Worm (Caenorhabditis elegans): ENCODE results near the gene fipr-15.

Gene fipr-15

DNA sequence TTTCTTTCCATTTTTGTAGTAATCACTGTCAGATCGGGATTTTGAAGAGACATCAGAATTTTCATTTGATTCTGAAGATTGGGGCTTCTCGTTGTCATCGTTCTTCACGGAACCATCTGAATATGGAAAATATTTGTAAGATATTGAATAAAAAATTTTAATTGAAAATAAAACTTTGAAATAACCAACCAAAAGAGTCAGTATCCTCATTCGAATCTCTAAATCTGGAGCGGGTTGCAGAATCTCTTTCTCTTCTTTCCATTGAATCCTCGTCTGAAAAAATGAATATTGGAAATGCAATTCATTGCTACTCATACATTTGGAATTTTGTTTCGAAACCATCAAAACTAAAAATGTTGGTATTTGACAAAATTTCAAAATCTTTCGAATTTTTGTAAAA is 17.8 kb downstream of the fipr-15 start:
- TF ChIP-seq B0261.1 (tag; optimal IDR thresholded peaks at IDR 0.05) (no peak), ceh-91 (GFP tag; IDR thresholded peaks at IDR 0.05) (no peak), zfh-2 (GFP tag; conservative IDR thresholded peaks at IDR 0.05) (no peak)

DNA sequence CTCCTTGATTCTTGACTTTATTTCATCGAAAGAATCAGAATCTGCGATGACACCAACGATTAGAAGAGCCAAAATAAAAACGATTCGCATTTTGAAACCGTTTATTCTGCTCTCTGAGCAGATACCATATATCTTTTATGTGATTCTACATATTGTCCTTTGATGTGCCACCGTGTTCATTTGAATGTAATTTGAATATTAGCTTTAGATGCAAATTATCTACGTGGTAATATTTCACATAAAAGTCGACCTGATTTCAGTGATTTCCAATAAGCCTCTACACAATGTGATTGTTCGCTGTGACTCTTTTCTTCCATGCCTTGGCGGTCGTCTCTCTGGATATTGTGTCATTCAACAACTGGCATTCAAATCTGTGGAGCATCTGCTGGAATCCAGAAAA is 18.7 kb downstream of the fipr-15 start, which contains the start of the genes F13E9.9 and F13E9.19:
TSS of gene F13E9.9 (minus strand) at position 101 of the 400 bp plus-strand sequence.
TSS of gene F13E9.19 (plus strand) at position 316 of the 400 bp plus-strand sequence.
- TF ChIP-seq Y53G8AR.9 (GFP tag; conservative IDR thresholded peaks at IDR 0.05): no peak
- TF ChIP-seq madf-8 (GFP tag; conservative IDR thresholded peaks at IDR 0.05): no peak
- no peak for TF ChIP-seq egl-18 (GFP tag; IDR thresholded peaks at IDR 0.05)
- TF ChIP-seq ztf-22 (GFP tag; optimal IDR thresholded peaks at IDR 0.05): no peak
- TF ChIP-seq T26A5.8 (tag; optimal IDR thresholded peaks at IDR 0.05): no peak
- no peak for TF ChIP-seq snpc-4 (GFP tag; optimal IDR thresholded peaks at IDR 0.05)
- no peak for TF ChIP-seq snpc-4 (tag; optimal IDR thresholded peaks at IDR 0.05)
- TF ChIP-seq F55B11.4 (tag; optimal IDR thresholded peaks at IDR 0.05; ENCODE audit: borderline replicate concordance, insufficient read depth): no peak
- no peak for TF ChIP-seq somi-1 (GFP tag; optimal IDR thresholded peaks at IDR 0.05)
- TF ChIP-seq B0019.2 (GFP tag; conservative IDR thresholded peaks at IDR 0.05): no peak
- TF ChIP-seq xnd-1 (tag; optimal IDR thresholded peaks at IDR 0.05): no peak
- TF ChIP-seq ets-4 (GFP tag; optimal IDR thresholded peaks at IDR 0.05): no peak
- no peak for TF ChIP-seq cebp-1 (GFP tag; IDR thresholded peaks at IDR 0.05)
- no peak for TF ChIP-seq cebp-1 (tag; optimal IDR thresholded peaks at IDR 0.05)
- no peak for TF ChIP-seq repo-1 (tag; optimal IDR thresholded peaks at IDR 0.05)
- no peak for TF ChIP-seq snpc-3.4 (tag; optimal IDR thresholded peaks at IDR 0.05)
- TF ChIP-seq rpc-1 (optimal IDR thresholded peaks at IDR 0.05): no peak
- TF ChIP-seq rpc-1 (tag; optimal IDR thresholded peaks at IDR 0.05): no peak
- no peak for TF ChIP-seq egrh-3 (GFP tag; IDR thresholded peaks at IDR 0.05)
- no peak for TF ChIP-seq hlh-26 (GFP tag; conservative IDR thresholded peaks at IDR 0.05)

DNA sequence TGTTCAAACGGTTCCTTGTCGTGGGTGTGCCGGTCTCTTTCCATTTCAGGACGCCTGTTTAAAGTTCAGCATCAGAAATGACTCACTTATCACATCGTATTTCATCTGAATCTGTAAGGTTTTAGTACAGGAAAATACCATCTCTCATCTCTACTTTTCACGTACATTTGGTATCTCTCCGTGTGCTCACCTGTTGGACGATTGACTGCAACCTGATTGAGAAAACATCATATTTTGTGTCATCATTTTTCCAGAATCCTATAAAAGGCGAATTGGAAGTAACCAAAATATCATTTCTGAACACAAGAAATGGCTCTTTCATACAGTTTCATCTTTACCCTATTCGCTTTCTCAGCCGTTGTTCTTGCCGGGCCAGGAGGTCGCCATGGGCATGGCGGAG is 19.7 kb downstream of the fipr-15 start, which contains the start of gene srlf-30:
TSS of gene srlf-30 (plus strand) at position 301 of the 400 bp plus-strand sequence.
- TF ChIP-seq hlh-26 (GFP tag; conservative IDR thresholded peaks at IDR 0.05) (no peak), nhr-120 (GFP tag; IDR thresholded peaks at IDR 0.05) (no peak), B0019.2 (GFP tag; conservative IDR thresholded peaks at IDR 0.05) (no peak), akir-1 (GFP tag; optimal IDR thresholded peaks at IDR 0.05) (no peak), F37B4.10 (GFP tag; IDR thresholded peaks at IDR 0.05) (no peak), xnd-1 (tag; optimal IDR thresholded peaks at IDR 0.05) (no peak), tbx-9 (tag; optimal IDR thresholded peaks at IDR 0.05; ENCODE audit: borderline replicate concordance) (no peak), lir-1 (GFP tag; conservative IDR thresholded peaks at IDR 0.05) (no peak), efl-1 (GFP tag; optimal IDR thresholded peaks at IDR 0.05) (no peak), attf-5 (GFP tag; optimal IDR thresholded peaks at IDR 0.05) (no peak), F23B12.7 (tag; optimal IDR thresholded peaks at IDR 0.05; ENCODE audit: insufficient read depth) (no peak), Y56A3A.18 (GFP tag; IDR thresholded peaks at IDR 0.05) (no peak), hmg-20 (GFP tag; IDR thresholded peaks at IDR 0.05) (no peak), ceh-27 (GFP tag; optimal IDR thresholded peaks at IDR 0.05) (no peak), F22D6.2 (tag; optimal IDR thresholded peaks at IDR 0.05) (no peak), nhr-80 (tag; optimal IDR thresholded peaks at IDR 0.05) (no peak)

DNA sequence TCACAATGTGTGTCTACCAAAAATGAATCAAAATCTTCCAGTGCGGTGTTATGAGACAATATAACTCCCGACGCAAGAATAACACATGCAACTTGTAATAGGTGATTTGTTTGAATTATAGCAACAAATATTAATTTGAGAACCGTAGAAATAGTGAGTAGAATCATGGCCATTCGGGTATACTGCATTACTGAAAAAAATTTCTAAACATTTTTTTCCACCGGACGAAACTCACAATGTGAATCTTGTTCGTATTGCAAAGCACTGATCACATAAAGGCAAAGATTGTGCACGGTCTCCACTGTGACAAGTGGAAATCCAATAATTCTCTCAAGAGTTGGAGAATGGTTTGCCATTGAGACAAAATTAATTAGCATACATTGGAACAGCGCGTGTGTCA is 22.1 kb downstream of the fipr-15 start:
- TF ChIP-seq egrh-3 (GFP tag; IDR thresholded peaks at IDR 0.05) (no peak), hsf-1 (GFP tag; IDR thresholded peaks at IDR 0.05) (no peak), lsy-27 (tag; optimal IDR thresholded peaks at IDR 0.05; ENCODE audit: borderline replicate concordance, insufficient read depth) (no peak), ztf-22 (GFP tag; optimal IDR thresholded peaks at IDR 0.05) (no peak), F33H1.4 (GFP tag; IDR thresholded peaks at IDR 0.05) (no peak), Y95B8A.8 (GFP tag; IDR thresholded peaks at IDR 0.05) (no peak), madf-6 (GFP tag; IDR thresholded peaks at IDR 0.05) (no peak), mel-28 (tag; optimal IDR thresholded peaks at IDR 0.05; ENCODE audit: borderline replicate concordance) (no peak), bed-1 (GFP tag; IDR thresholded peaks at IDR 0.05) (no peak), nfya-2 (GFP tag; IDR thresholded peaks at IDR 0.05) (no peak), sdz-38 (tag; optimal IDR thresholded peaks at IDR 0.05) (no peak), ztf-3 (GFP tag; optimal IDR thresholded peaks at IDR 0.05) (no peak)
